Fruit fly (Drosophila melanogaster) whole organism, embryonic: Measurements from ENCODE around the gene da.
A peak's percentile ranks its signal among the peaks of the same experiment; 100 is the strongest.

Experiments
- ATbp ChIP-seq: fragments of 200-800 bp; sonication (Bioruptor generic); optimal IDR thresholded peaks from 2 replicates; lab custom pipeline; 2017; ENCODE audit warnings: missing biosample characterization, mild to moderate bottlenecking, missing genetic modification characterization, missing genetic modification reagents
- CG10366 ChIP-seq: fragments of 200-800 bp; sonication (Bioruptor generic); IDR thresholded peaks from 2 replicates; pipeline ENCODE4 v1.3.6; 2022; ENCODE audit warnings: missing biosample characterization, missing genetic modification characterization
- CG11093 ChIP-seq: fragments of 200-800 bp; sonication (Bioruptor generic); IDR thresholded peaks from 3 replicates; pipeline ENCODE4 v1.3.6; 2022; ENCODE audit warnings: missing biosample characterization, missing genetic modification characterization
- CG15011 ChIP-seq: fragments of 200-800 bp; sonication (Bioruptor generic); optimal IDR thresholded peaks from 3 replicates; lab custom pipeline; 2018; ENCODE audit warnings: missing biosample characterization, mild to moderate bottlenecking, missing genetic modification characterization
- CG1529 ChIP-seq: fragments of 200-800 bp; sonication (Bioruptor generic); optimal IDR thresholded peaks from 3 replicates; lab custom pipeline; 2018; ENCODE audit warnings: missing biosample characterization, missing genetic modification characterization
- CG15696 ChIP-seq: fragments of 200-800 bp; sonication (Bioruptor generic); optimal IDR thresholded peaks from 2 replicates; lab custom pipeline; 2019; ENCODE audit warnings: missing biosample characterization, mild to moderate bottlenecking, missing genetic modification characterization, moderate library complexity
- CG1647 ChIP-seq: fragments of 200-800 bp; sonication (Bioruptor generic); optimal IDR thresholded peaks from 3 replicates; lab custom pipeline; 2016; ENCODE audit warnings: missing biosample characterization, missing genetic modification characterization
- CG17359 ChIP-seq: fragments of 200-800 bp; sonication (Bioruptor generic); optimal IDR thresholded peaks from 3 replicates; lab custom pipeline; 2018; ENCODE audit warnings: missing biosample characterization, mild to moderate bottlenecking, missing genetic modification characterization, moderate library complexity
- CG17361 ChIP-seq: fragments of 200-800 bp; sonication (Bioruptor generic); IDR thresholded peaks from 3 replicates; pipeline ENCODE4 v1.3.6; 2022; ENCODE audit warnings: missing biosample characterization, missing genetic modification characterization
- CG17802 ChIP-seq: fragments of 200-800 bp; sonication (Bioruptor generic); optimal IDR thresholded peaks from 2 replicates; lab custom pipeline; 2018; ENCODE audit warnings: missing biosample characterization, mild to moderate bottlenecking, missing genetic modification characterization, moderate library complexity
- CG2116 ChIP-seq: fragments of 200-800 bp; sonication (Bioruptor generic); optimal IDR thresholded peaks from 3 replicates; lab custom pipeline; 2018; ENCODE audit warnings: missing biosample characterization, mild to moderate bottlenecking, missing genetic modification characterization
- CG2120 ChIP-seq: fragments of 200-800 bp; sonication (Bioruptor generic); optimal IDR thresholded peaks from 3 replicates; lab custom pipeline; 2016; ENCODE audit warnings: missing biosample characterization, missing genetic modification characterization
- CG2678 ChIP-seq: fragments of 200-800 bp; sonication (Bioruptor generic); optimal IDR thresholded peaks from 3 replicates; lab custom pipeline; 2019; ENCODE audit warnings: missing biosample characterization, mild to moderate bottlenecking, missing genetic modification characterization, moderate library complexity
- CG31388 ChIP-seq: fragments of 200-800 bp; sonication (Bioruptor generic); optimal IDR thresholded peaks from 2 replicates; lab custom pipeline; 2016; ENCODE audit warnings: missing biosample characterization, missing genetic modification characterization
- CG3838 ChIP-seq: fragments of 200-800 bp; sonication (Bioruptor generic); optimal IDR thresholded peaks from 3 replicates; lab custom pipeline; 2016; ENCODE audit warnings: missing biosample characterization, missing genetic modification characterization
- CG6683 ChIP-seq: fragments of 200-800 bp; sonication (Bioruptor generic); optimal IDR thresholded peaks from 2 replicates; lab custom pipeline; 2017; ENCODE audit warnings: missing biosample characterization, mild to moderate bottlenecking, missing genetic modification characterization, missing genetic modification reagents
- CG7271 ChIP-seq: fragments of 200-800 bp; sonication (Bioruptor generic); optimal IDR thresholded peaks from 2 replicates; lab custom pipeline; 2018; ENCODE audit warnings: missing biosample characterization, mild to moderate bottlenecking, missing genetic modification characterization, moderate library complexity
- CG7372 ChIP-seq: fragments of 200-800 bp; sonication (Bioruptor generic); IDR thresholded peaks from 2 replicates; pipeline ENCODE4 v1.3.6; 2022; ENCODE audit warnings: missing biosample characterization, missing genetic modification characterization
- CG7928 ChIP-seq: fragments of 200-800 bp; sonication (Bioruptor generic); optimal IDR thresholded peaks from 2 replicates; lab custom pipeline; 2017; ENCODE audit warnings: missing biosample characterization, mild to moderate bottlenecking, missing genetic modification characterization
- CG8290 ChIP-seq, 3 experiments: fragments of 200-800 bp; sonication (Bioruptor generic); optimal IDR thresholded peaks; 2 replicates each; lab custom pipeline; 2016 to 2019; ENCODE audit warnings: missing biosample characterization in 3 of 3, missing genetic modification characterization in 3 of 3, mild to moderate bottlenecking in 2 of 3, moderate library complexity in 1 of 3
- CG9876 ChIP-seq: fragments of 200-800 bp; sonication (Bioruptor generic); optimal IDR thresholded peaks from 2 replicates; lab custom pipeline; 2016; ENCODE audit warnings: missing biosample characterization, missing genetic modification characterization
- CrebB ChIP-seq: fragments of 200-800 bp; sonication (Bioruptor generic); optimal IDR thresholded peaks from 3 replicates; lab custom pipeline; 2018; ENCODE audit warnings: missing biosample characterization, mild to moderate bottlenecking, missing genetic modification characterization
- Dek ChIP-seq: fragments of 200-800 bp; sonication (Bioruptor generic); optimal IDR thresholded peaks from 3 replicates; lab custom pipeline; 2019; ENCODE audit warnings: missing biosample characterization, mild to moderate bottlenecking, missing genetic modification characterization, moderate library complexity
- Dfd ChIP-seq, 2 experiments: fragments of >200 bp; optimal IDR thresholded peaks; 2 replicates each; lab custom pipeline; 2017; ENCODE audit warnings: missing biosample characterization in 2 of 2, missing genetic modification characterization in 2 of 2
- Ets65A ChIP-seq: fragments of 200-800 bp; sonication (Bioruptor generic); peaks from one replicate; lab custom pipeline; 2016; ENCODE audit warnings: missing biosample characterization, missing genetic modification characterization
- Fer2 ChIP-seq: fragments of 200-800 bp; sonication (Bioruptor generic); optimal IDR thresholded peaks from 2 replicates; lab custom pipeline; 2018; ENCODE audit warnings: missing biosample characterization, mild to moderate bottlenecking, missing genetic modification characterization, moderate library complexity
- HmgD ChIP-seq: fragments of 200-800 bp; sonication (Bioruptor generic); optimal IDR thresholded peaks from 3 replicates; lab custom pipeline; 2016; ENCODE audit warnings: missing biosample characterization, missing genetic modification characterization
- MTF-1 ChIP-seq: fragments of 200-800 bp; sonication (Bioruptor generic); optimal IDR thresholded peaks from 2 replicates; lab custom pipeline; 2018; ENCODE audit warnings: missing biosample characterization, mild to moderate bottlenecking, missing genetic modification characterization, borderline replicate concordance
- aop ChIP-seq: fragments of 200-800 bp; sonication (Bioruptor generic); IDR thresholded peaks from 2 replicates; pipeline ENCODE4 v1.3.6; 2022; ENCODE audit warnings: missing biosample characterization, missing genetic modification characterization
- br ChIP-seq: fragments of >200 bp; optimal IDR thresholded peaks from 2 replicates; lab custom pipeline; 2017
- cad ChIP-seq: fragments of >200 bp; optimal IDR thresholded peaks from 2 replicates; lab custom pipeline; 2017; ENCODE audit warnings: missing biosample characterization, missing genetic modification characterization
- chif ChIP-seq, 2 experiments: fragments of 200-800 bp; sonication (Bioruptor generic); optimal IDR thresholded peaks; 3 replicates each; lab custom pipeline; 2016; ENCODE audit warnings: missing biosample characterization in 2 of 2, missing genetic modification characterization in 2 of 2
- dati ChIP-seq: fragments of 200-800 bp; sonication (Bioruptor generic); IDR thresholded peaks from 2 replicates; pipeline ENCODE4 v1.3.6; 2022; ENCODE audit warnings: missing biosample characterization, missing genetic modification characterization
- dm ChIP-seq: fragments of 200-800 bp; sonication (Bioruptor generic); optimal IDR thresholded peaks from 3 replicates; lab custom pipeline; 2016; ENCODE audit warnings: missing biosample characterization, missing genetic modification characterization
- emc ChIP-seq: fragments of 200-800 bp; sonication (Bioruptor generic); optimal IDR thresholded peaks from 2 replicates; lab custom pipeline; 2016; ENCODE audit warnings: missing biosample characterization, missing genetic modification characterization
- gt ChIP-seq: fragments of 200-800 bp; sonication (Bioruptor generic); IDR thresholded peaks from 2 replicates; pipeline ENCODE4 v1.3.6; 2022; ENCODE audit warnings: missing biosample characterization, missing genetic modification characterization
- hbn ChIP-seq: fragments of 200-800 bp; sonication (Bioruptor generic); IDR thresholded peaks from 2 replicates; pipeline ENCODE4 v1.3.6; 2022; ENCODE audit warnings: missing biosample characterization, missing genetic modification characterization; ENCODE audit not compliant: partially characterized antibody
- her ChIP-seq: fragments of 200-800 bp; sonication (Bioruptor generic); optimal IDR thresholded peaks from 2 replicates; lab custom pipeline; 2016; ENCODE audit warnings: missing biosample characterization, missing genetic modification characterization
- ind ChIP-seq: fragments of 200-800 bp; sonication (Bioruptor generic); optimal IDR thresholded peaks from 3 replicates; lab custom pipeline; 2016; ENCODE audit warnings: missing biosample characterization, missing genetic modification characterization
- lab ChIP-seq: fragments of 200-800 bp; sonication (Bioruptor generic); optimal IDR thresholded peaks from 3 replicates; lab custom pipeline; 2017; ENCODE audit warnings: missing biosample characterization, missing genetic modification characterization, mild to moderate bottlenecking, moderate library complexity, missing genetic modification reagents
- mirr ChIP-seq: fragments of 200-800 bp; sonication (Bioruptor generic); optimal IDR thresholded peaks from 3 replicates; lab custom pipeline; 2018; ENCODE audit warnings: missing biosample characterization, mild to moderate bottlenecking, missing genetic modification characterization
- pb ChIP-seq: fragments of 200-800 bp; sonication (Bioruptor generic); optimal IDR thresholded peaks from 3 replicates; lab custom pipeline; 2016; ENCODE audit warnings: missing biosample characterization, missing genetic modification characterization
- sd ChIP-seq: fragments of 200-800 bp; sonication (Bioruptor generic); optimal IDR thresholded peaks from 3 replicates; lab custom pipeline; 2018; ENCODE audit warnings: missing biosample characterization, mild to moderate bottlenecking, missing genetic modification characterization, moderate library complexity
- sens ChIP-seq: fragments of 200-800 bp; sonication (Bioruptor generic); peaks from one replicate; lab custom pipeline; 2016; ENCODE audit warnings: missing biosample characterization, missing genetic modification characterization
- slou ChIP-seq: fragments of 200-800 bp; sonication (Bioruptor generic); optimal IDR thresholded peaks from 3 replicates; lab custom pipeline; 2016; ENCODE audit warnings: missing biosample characterization, missing genetic modification characterization
- sug ChIP-seq: fragments of 200-800 bp; optimal IDR thresholded peaks from 2 replicates; lab custom pipeline; 2019; ENCODE audit warnings: missing biosample characterization, mild to moderate bottlenecking, missing genetic modification characterization, moderate library complexity
- unpg ChIP-seq: fragments of 200-800 bp; sonication (Bioruptor generic); optimal IDR thresholded peaks from 3 replicates; lab custom pipeline; 2018; ENCODE audit warnings: missing biosample characterization, mild to moderate bottlenecking, missing genetic modification characterization, moderate library complexity
- vvl ChIP-seq: fragments of 200-800 bp; sonication (Bioruptor generic); IDR thresholded peaks from 2 replicates; pipeline ENCODE4 v1.3.6; 2022; ENCODE audit warnings: missing biosample characterization, missing genetic modification characterization
- z ChIP-seq: fragments of 200-800 bp; sonication (Bioruptor generic); IDR thresholded peaks from 3 replicates; pipeline ENCODE4 v1.3.6; 2022; ENCODE audit warnings: missing biosample characterization, missing genetic modification characterization

The da gene

DNA sequence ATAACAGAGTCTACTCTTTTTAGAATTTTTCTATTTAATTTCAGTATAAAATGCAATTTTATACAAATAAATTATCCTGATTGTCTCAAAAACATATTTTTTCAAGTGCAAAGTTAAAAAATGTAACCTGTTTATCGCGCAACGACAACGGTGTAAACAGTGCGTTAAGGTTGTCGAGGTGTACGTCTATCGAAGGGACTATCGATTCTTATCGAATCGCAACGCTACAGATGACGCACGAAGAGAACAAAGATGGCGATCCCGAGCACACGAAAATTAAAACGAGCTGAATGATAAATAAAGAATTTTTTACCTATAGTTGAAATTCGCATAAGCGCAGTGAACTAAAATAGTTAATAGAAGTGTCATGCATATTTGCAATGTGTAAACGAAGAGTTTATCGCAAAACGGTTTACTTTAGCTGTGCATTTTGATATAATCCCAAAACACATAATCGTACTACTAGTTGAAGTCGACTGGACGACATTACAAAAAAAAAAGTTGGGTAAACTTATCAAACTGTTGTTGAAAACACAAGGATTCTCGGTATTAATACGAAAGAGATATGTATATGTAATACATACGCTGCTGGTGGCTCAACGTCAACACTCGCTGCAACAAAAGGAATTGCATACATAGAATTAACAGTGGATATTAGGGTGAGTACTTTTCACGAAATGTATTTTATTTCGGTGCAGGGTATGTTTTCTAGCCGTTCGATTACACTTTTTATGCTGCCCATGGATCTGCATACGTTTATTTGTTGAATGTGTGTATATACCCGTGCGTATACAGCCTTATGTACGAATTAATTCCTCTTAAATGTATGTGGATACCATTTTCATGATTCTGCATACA lies at the start of gene da (continued):
- peak; percentile 44 to 55 for TF ChIP-seq chif (GFP tag; optimal IDR thresholded peaks at IDR 0.05; lab: Kevin White, UChicago)
- TF ChIP-seq sug (tag; lab: Kevin White, UChicago): peak; percentile 75
- peak; percentile 19 for TF ChIP-seq CG9876
- peak; percentile 68 for TF ChIP-seq CG17359 (tag; lab: Kevin White, UChicago)
- peak; percentile 76 for TF ChIP-seq dm (GFP tag; lab: Kevin White, UChicago)
- TF ChIP-seq CrebB (tag; lab: Kevin White, UChicago): peak; percentile 43
- TF ChIP-seq Dek (tag; lab: Kevin White, UChicago): peak; percentile 65
- no peak for TF ChIP-seq br (lab: Kevin White, UChicago)
- TF ChIP-seq CG2120: peak; percentile 79
- no peak for TF ChIP-seq ATbp (GFP tag; lab: Kevin White, UChicago)
- peak; percentile 46 for TF ChIP-seq sd (tag; lab: Kevin White, UChicago)
- 0 out of 2 replicates have a peak, but pooled peaks have one; percentile 29 for TF ChIP-seq CG7372
- TF ChIP-seq CG6683 (GFP tag; lab: Kevin White, UChicago): no peak
- peak; percentile 28 for TF ChIP-seq CG15696 (tag; lab: Kevin White, UChicago)
- TF ChIP-seq CG7271 (tag; lab: Kevin White, UChicago): peak; percentile 3
- TF ChIP-seq CG1529 (GFP tag; lab: Kevin White, UChicago): no peak
- TF ChIP-seq CG15011 (GFP tag; lab: Kevin White, UChicago): no peak
- TF ChIP-seq aop (GFP tag; lab: Robert Waterston, UW): no peak
- peak; percentile 99 for TF ChIP-seq CG2116
- no peak for TF ChIP-seq pb (GFP tag; lab: Kevin White, UChicago)
- peak; percentile 24 for TF ChIP-seq CG1647 (GFP tag; lab: Kevin White, UChicago)
- TF ChIP-seq HmgD (GFP tag; lab: Kevin White, UChicago): peak; percentile 53
- no peak for TF ChIP-seq cad
- peak; percentile 41 for TF ChIP-seq hbn (GFP tag; lab: Robert Waterston, UW)
- TF ChIP-seq ind (GFP tag; lab: Kevin White, UChicago): peak; percentile 51
- peak; percentile 63; the same call in 1 of the 2 replicates for TF ChIP-seq CG10366 (GFP tag; lab: Robert Waterston, UW)
- TF ChIP-seq emc (GFP tag; lab: Kevin White, UChicago): peak; percentile 20
- TF ChIP-seq CG3838: no peak
- peak; percentile 63 for TF ChIP-seq CG2678 (tag; lab: Kevin White, UChicago)
- peak; percentile 80 for TF ChIP-seq CG8290 (GFP tag; optimal IDR thresholded peaks at IDR 0.05; lab: Kevin White, UChicago)
- peak in 1 of 2 experiments; percentile 89 for TF ChIP-seq CG8290 (tag; optimal IDR thresholded peaks at IDR 0.05; lab: Kevin White, UChicago)
- peak; percentile 58; the same call in 1 of the 3 replicates for TF ChIP-seq CG17361 (GFP tag; lab: Robert Waterston, UW)
- TF ChIP-seq sens (GFP tag; lab: Kevin White, UChicago): peak; percentile 94
- peak; percentile 95 for TF ChIP-seq CG17802 (tag; lab: Kevin White, UChicago)
- no peak for TF ChIP-seq mirr (GFP tag; lab: Kevin White, UChicago)
- TF ChIP-seq lab: no peak
- TF ChIP-seq CG31388 (GFP tag; lab: Kevin White, UChicago): peak; percentile 7
- peak in 1 of 2 experiments; percentile 43 for TF ChIP-seq Dfd (GFP tag; optimal IDR thresholded peaks at IDR 0.05; lab: Kevin White, UChicago)
- TF ChIP-seq MTF-1 (GFP tag; lab: Kevin White, UChicago): no peak
- no peak for TF ChIP-seq gt (GFP tag; lab: Robert Waterston, UW)
- peak; percentile 52 for TF ChIP-seq unpg (GFP tag; lab: Kevin White, UChicago)
- TF ChIP-seq slou (GFP tag; lab: Kevin White, UChicago): no peak
- TF ChIP-seq Ets65A (GFP tag; lab: Kevin White, UChicago): peak; percentile 78
- no peak for TF ChIP-seq CG7928 (GFP tag; lab: Kevin White, UChicago)
- TF ChIP-seq vvl: peak; percentile 75
- no peak for TF ChIP-seq dati (GFP tag; lab: Robert Waterston, UW)
- peak; percentile 1 for TF ChIP-seq Fer2
- TF ChIP-seq her (GFP tag; lab: Kevin White, UChicago): peak; percentile 46
- no peak for TF ChIP-seq z (GFP tag; lab: Robert Waterston, UW)
- TF ChIP-seq CG11093 (GFP tag; lab: Robert Waterston, UW): no peak
